Worm (Caenorhabditis elegans) whole organism, L3 larva: Measurements from ENCODE around the gene F21E9.2.
A peak's percentile ranks its signal among the peaks of the same experiment; 100 is the strongest.

Experiments
- R02D3.7 ChIP-seq: fragments of 150-350 bp; optimal IDR thresholded peaks from 2 replicates; lab custom pipeline; 2014; ENCODE audit warnings: missing biosample characterization, missing genetic modification characterization
- ceh-16 ChIP-seq: sonication (generic microtip); optimal IDR thresholded peaks from 2 replicates; lab custom pipeline; 2017; ENCODE audit warnings: missing biosample characterization, missing genetic modification characterization
- ceh-28 ChIP-seq: fragments of 150-350 bp; optimal IDR thresholded peaks from 2 replicates; lab custom pipeline; 2014; ENCODE audit warnings: missing biosample characterization, missing genetic modification reagents, missing genetic modification characterization
- ceh-82 ChIP-seq: fragments of 150-350 bp; optimal IDR thresholded peaks from 2 replicates; lab custom pipeline; 2014; ENCODE audit warnings: missing biosample characterization, missing genetic modification characterization
- ceh-9 ChIP-seq: sonication (generic microtip); optimal IDR thresholded peaks from 2 replicates; lab custom pipeline; 2018; ENCODE audit warnings: missing biosample characterization, missing genetic modification characterization
- egl-27 ChIP-seq: sonication (generic microtip); optimal IDR thresholded peaks from 4 replicates; lab custom pipeline; 2017; ENCODE audit warnings: missing biosample characterization, missing genetic modification reagents, missing genetic modification characterization
- egl-5 ChIP-seq: fragments of 150-350 bp; optimal IDR thresholded peaks from 2 replicates; lab custom pipeline; 2017; ENCODE audit warnings: missing biosample characterization, missing genetic modification reagents, missing genetic modification characterization, inconsistent platforms
- elt-2 ChIP-seq: sonication (generic microtip); optimal IDR thresholded peaks from 2 replicates; lab custom pipeline; 2016; ENCODE audit warnings: missing genetic modification reagents, mild to moderate bottlenecking, missing genetic modification characterization, missing compliant biosample characterization
- elt-3 ChIP-seq, 3 experiments: fragments of 150-350 bp in 1 of 3; sonication (generic microtip) in 2 of 3; optimal IDR thresholded peaks; 2 replicates in 2 of 3; 4 replicates in 1 of 3; lab custom pipeline; 2014 to 2017; ENCODE audit warnings: missing biosample characterization in 3 of 3, missing genetic modification characterization in 3 of 3
- fkh-10 ChIP-seq: sonication (generic microtip); optimal IDR thresholded peaks from 2 replicates; lab custom pipeline; 2017; ENCODE audit warnings: missing biosample characterization, missing genetic modification reagents, missing genetic modification characterization
- fos-1 ChIP-seq: fragments of 150-350 bp; optimal IDR thresholded peaks from 2 replicates; lab custom pipeline; 2014; ENCODE audit warnings: missing biosample characterization, missing genetic modification characterization
- hmg-11 ChIP-seq: sonication (generic microtip); optimal IDR thresholded peaks from 2 replicates; lab custom pipeline; 2016; ENCODE audit warnings: missing genetic modification characterization, missing compliant biosample characterization
- jun-1 ChIP-seq: fragments of 150-350 bp; optimal IDR thresholded peaks from 2 replicates; lab custom pipeline; 2014; ENCODE audit warnings: missing biosample characterization, missing genetic modification reagents, missing genetic modification characterization
- lin-39 ChIP-seq: fragments of 150-350 bp; optimal IDR thresholded peaks from 2 replicates; lab custom pipeline; 2018; ENCODE audit warnings: missing biosample characterization, missing genetic modification reagents, missing genetic modification characterization
- lsy-12 ChIP-seq: sonication (generic microtip); optimal IDR thresholded peaks from 2 replicates; lab custom pipeline; 2016; ENCODE audit warnings: mild to moderate bottlenecking, missing genetic modification characterization, missing compliant biosample characterization
- mdl-1 ChIP-seq: fragments of 150-350 bp; optimal IDR thresholded peaks from 2 replicates; lab custom pipeline; 2014; ENCODE audit warnings: missing biosample characterization, missing genetic modification characterization
- mml-1 ChIP-seq: fragments of 150-350 bp; sonication (generic microtip); optimal IDR thresholded peaks from 3 replicates; lab custom pipeline; 2014; ENCODE audit warnings: missing biosample characterization, missing genetic modification characterization
- nfya-1 ChIP-seq: sonication (generic microtip); optimal IDR thresholded peaks from 2 replicates; lab custom pipeline; 2017; ENCODE audit warnings: missing genetic modification characterization, mild to moderate bottlenecking, missing compliant biosample characterization, antibody characterized with exemption, moderate library complexity; ENCODE audit not compliant: insufficient read depth
- nhr-11 ChIP-seq: fragments of 150-350 bp; optimal IDR thresholded peaks from 2 replicates; lab custom pipeline; 2014; ENCODE audit warnings: missing biosample characterization, missing genetic modification characterization
- nhr-12 ChIP-seq: fragments of 150-350 bp; optimal IDR thresholded peaks from 2 replicates; lab custom pipeline; 2014; ENCODE audit warnings: missing biosample characterization, missing genetic modification characterization
- nhr-23 ChIP-seq: fragments of 150-350 bp; optimal IDR thresholded peaks from 2 replicates; lab custom pipeline; 2014; ENCODE audit warnings: missing biosample characterization, missing genetic modification reagents, missing genetic modification characterization
- nhr-237 ChIP-seq: fragments of 150-350 bp; optimal IDR thresholded peaks from 2 replicates; lab custom pipeline; 2014; ENCODE audit warnings: missing biosample characterization, missing genetic modification characterization
- nhr-25 ChIP-seq: sonication (generic microtip); optimal IDR thresholded peaks from 2 replicates; lab custom pipeline; 2017; ENCODE audit warnings: missing biosample characterization, missing genetic modification characterization
- nhr-28 ChIP-seq: fragments of 150-350 bp; optimal IDR thresholded peaks from 2 replicates; lab custom pipeline; 2014; ENCODE audit warnings: missing biosample characterization, missing genetic modification characterization
- nhr-43 ChIP-seq: sonication (generic microtip); optimal IDR thresholded peaks from 2 replicates; lab custom pipeline; 2016; ENCODE audit warnings: mild to moderate bottlenecking, missing genetic modification characterization, missing compliant biosample characterization; ENCODE audit not compliant: poor library complexity, severe bottlenecking
- nhr-67 ChIP-seq: fragments of 150-350 bp; optimal IDR thresholded peaks from 2 replicates; lab custom pipeline; 2014; ENCODE audit warnings: missing biosample characterization, missing genetic modification characterization
- nhr-76 ChIP-seq: fragments of 150-350 bp; sonication (generic microtip); optimal IDR thresholded peaks from 5 replicates; lab custom pipeline; 2014; ENCODE audit warnings: missing biosample characterization, missing genetic modification characterization
- nhr-77 ChIP-seq: fragments of 150-350 bp; optimal IDR thresholded peaks from 2 replicates; lab custom pipeline; 2014; ENCODE audit warnings: missing biosample characterization, missing genetic modification characterization
- pha-4 ChIP-seq: fragments of 150-350 bp; optimal IDR thresholded peaks from 2 replicates; lab custom pipeline; 2014; ENCODE audit warnings: missing biosample characterization, missing genetic modification reagents, missing genetic modification characterization
- pqm-1 ChIP-seq: fragments of 150-350 bp; optimal IDR thresholded peaks from 2 replicates; lab custom pipeline; 2017; ENCODE audit warnings: missing biosample characterization, missing genetic modification characterization, inconsistent platforms
- sea-2 ChIP-seq: fragments of 150-350 bp; sonication (generic microtip); optimal IDR thresholded peaks from 4 replicates; lab custom pipeline; 2014; ENCODE audit warnings: missing biosample characterization, missing genetic modification reagents, missing genetic modification characterization
- skn-1 ChIP-seq: fragments of 150-350 bp; optimal IDR thresholded peaks from 2 replicates; lab custom pipeline; 2014; ENCODE audit warnings: missing biosample characterization, missing genetic modification characterization
- snpc-4 ChIP-seq: fragments of 150-350 bp; optimal IDR thresholded peaks from 2 replicates; lab custom pipeline; 2014; ENCODE audit warnings: missing biosample characterization, missing genetic modification characterization
- tbx-2 ChIP-seq: sonication (generic microtip); optimal IDR thresholded peaks from 2 replicates; lab custom pipeline; 2016; ENCODE audit warnings: mild to moderate bottlenecking, missing genetic modification characterization, missing compliant biosample characterization
- unc-62 ChIP-seq: fragments of 150-350 bp; sonication (generic microtip); optimal IDR thresholded peaks from 4 replicates; lab custom pipeline; 2014; ENCODE audit warnings: missing biosample characterization, missing genetic modification reagents, missing genetic modification characterization
- zag-1 ChIP-seq: fragments of 150-350 bp; optimal IDR thresholded peaks from 2 replicates; lab custom pipeline; 2014; ENCODE audit warnings: missing biosample characterization, missing genetic modification characterization
- ztf-11 ChIP-seq: fragments of 150-350 bp; optimal IDR thresholded peaks from 2 replicates; lab custom pipeline; 2014; ENCODE audit warnings: missing biosample characterization, missing genetic modification characterization
- ztf-4 ChIP-seq: fragments of 150-350 bp; optimal IDR thresholded peaks from 2 replicates; lab custom pipeline; 2014; ENCODE audit warnings: missing biosample characterization, missing genetic modification characterization

Gene F21E9.2

ce11 chrX:1329847-1330246 lies at the start of gene F21E9.2:
TSS of gene F21E9.2 (minus strand) at chrX:1329947.
- TF ChIP-seq nhr-77 (tag; lab: Kevin White, UChicago) (no peak), egl-5 (tag; lab: Kevin White, UChicago) (no peak), unc-62 (no peak), hmg-11 (tag; lab: Kevin White, UChicago) (no peak), nhr-12 (tag; lab: Kevin White, UChicago) (no peak), nhr-11 (tag; lab: Kevin White, UChicago) (no peak), nhr-28 (no peak), ceh-16 (tag; lab: Kevin White, UChicago) (no peak), nhr-25 (tag; lab: Kevin White, UChicago) (no peak), ceh-9 (tag; lab: Kevin White, UChicago) (no peak), snpc-4 (tag; lab: Kevin White, UChicago) (no peak), R02D3.7 (tag; lab: Kevin White, UChicago) (no peak), ztf-11 (tag; lab: Kevin White, UChicago) (no peak), ztf-4 (tag; lab: Kevin White, UChicago) (no peak), nhr-237 (tag; lab: Kevin White, UChicago) (no peak), sea-2 (GFP tag; lab: Kevin White, UChicago) (no peak), ceh-82 (no peak), skn-1 (tag; lab: Kevin White, UChicago) (no peak), elt-2 (tag; lab: Kevin White, UChicago) (no peak), fkh-10 (no peak)

- TF ChIP-seq lin-39 (tag; lab: Kevin White, UChicago) = no peak
- peak; percentile 81 for TF ChIP-seq tbx-2 (tag; lab: Kevin White, UChicago)
- no peak for TF ChIP-seq egl-27
- peak; percentile 34 for TF ChIP-seq nfya-1 (tag; lab: Kevin White, UChicago)
- TF ChIP-seq jun-1 (tag; lab: Kevin White, UChicago) = peak; percentile 44
- peak; percentile 32 for TF ChIP-seq elt-2 (tag; lab: Kevin White, UChicago)
- TF ChIP-seq nhr-11 (tag; lab: Kevin White, UChicago) = no peak
- TF ChIP-seq nhr-23 (tag; lab: Kevin White, UChicago) = peak; percentile 47
- peak; percentile 76 for TF ChIP-seq nhr-43
- TF ChIP-seq nhr-77 (tag; lab: Kevin White, UChicago) = peak; percentile 16
- TF ChIP-seq lsy-12 (tag; lab: Kevin White, UChicago) = peak; percentile 2
- TF ChIP-seq pha-4 (tag; lab: Kevin White, UChicago) = peak; percentile 53
- no peak for TF ChIP-seq skn-1 (tag; lab: Kevin White, UChicago)
- TF ChIP-seq hmg-11 (tag; lab: Kevin White, UChicago) = peak; percentile 90
- TF ChIP-seq ceh-28 (tag; lab: Kevin White, UChicago) = peak; percentile 29
- no peak for TF ChIP-seq mdl-1 (tag; lab: Kevin White, UChicago)
- peak; percentile 53 for TF ChIP-seq nhr-25 (tag; lab: Kevin White, UChicago)
- peak; percentile 48 for TF ChIP-seq egl-5 (tag; lab: Kevin White, UChicago)
These were observed 49.6 kb upstream of the F21E9.2 start for ce11 chrX:1379391-1379790.

- no peak for TF ChIP-seq ceh-16 (tag; lab: Kevin White, UChicago)
- TF ChIP-seq fos-1 (tag; lab: Kevin White, UChicago) = no peak
- TF ChIP-seq nhr-67 (tag; lab: Kevin White, UChicago) = no peak
- TF ChIP-seq pha-4 (tag; lab: Kevin White, UChicago) = no peak
- TF ChIP-seq lsy-12 (tag; lab: Kevin White, UChicago) = no peak
- TF ChIP-seq nhr-25 (tag; lab: Kevin White, UChicago) = no peak
- TF ChIP-seq ceh-9 (tag; lab: Kevin White, UChicago) = no peak
- TF ChIP-seq nhr-76 = no peak
- no peak for TF ChIP-seq egl-5 (tag; lab: Kevin White, UChicago)
- TF ChIP-seq zag-1 (tag; lab: Kevin White, UChicago) = no peak
- TF ChIP-seq pqm-1 (tag; lab: Kevin White, UChicago) = no peak
- no peak for TF ChIP-seq nhr-43
These were observed 42.7 kb upstream of the F21E9.2 start for ce11 chrX:1372464-1372863.

ce11 chrX:1371688-1372087 lies 41.9 kb upstream of the F21E9.2 start, which contains the start of gene fbxa-190:
TSS of gene fbxa-190 (plus strand) at chrX:1372012.
- no peak for TF ChIP-seq elt-3 (tag; optimal IDR thresholded peaks at IDR 0.05; lab: Kevin White, UChicago)
- no peak for TF ChIP-seq nhr-25 (tag; lab: Kevin White, UChicago)
- TF ChIP-seq fos-1 (tag; lab: Kevin White, UChicago) = no peak
- TF ChIP-seq pha-4 (tag; lab: Kevin White, UChicago) = peak; percentile 41
- no peak for TF ChIP-seq mml-1 (tag; lab: Kevin White, UChicago)
- peak; percentile 67 for TF ChIP-seq elt-2 (tag; lab: Kevin White, UChicago)
- peak; percentile 77 for TF ChIP-seq pqm-1 (tag; lab: Kevin White, UChicago)
